Worm (Caenorhabditis elegans) whole organism, L1 larva: Measurements from ENCODE around the gene Y69E1A.4.

Experiments
- C16A3.4 ChIP-seq: fragments of 150-350 bp; optimal IDR thresholded peaks from 2 replicates; lab custom pipeline; 2014; ENCODE audit warnings: missing biosample characterization, missing genetic modification characterization
- F16B12.6 ChIP-seq: fragments of 150-350 bp; optimal IDR thresholded peaks from 2 replicates; lab custom pipeline; 2014; ENCODE audit warnings: missing biosample characterization, missing genetic modification characterization
- ama-1 ChIP-seq: fragments of 150-350 bp; optimal IDR thresholded peaks from 2 replicates; lab custom pipeline; 2014
- blmp-1 ChIP-seq: fragments of 150-350 bp; optimal IDR thresholded peaks from 2 replicates; lab custom pipeline; 2014; ENCODE audit warnings: missing biosample characterization, missing genetic modification characterization
- ceh-63 ChIP-seq: fragments of 200-800 bp; sonication (Bioruptor generic); optimal IDR thresholded peaks from 2 replicates; lab custom pipeline; 2018; ENCODE audit warnings: mild to moderate bottlenecking, missing genetic modification characterization, missing compliant biosample characterization
- ceh-8 ChIP-seq: fragments of 200-800 bp; sonication (Bioruptor generic); optimal IDR thresholded peaks from 2 replicates; lab custom pipeline; 2018; ENCODE audit warnings: mild to moderate bottlenecking, missing genetic modification characterization, moderate library complexity, missing compliant biosample characterization
- ceh-88 ChIP-seq: fragments of 200-800 bp; sonication (Bioruptor generic); IDR thresholded peaks from 2 replicates; pipeline ENCODE4 v1.3.6; 2022; ENCODE audit warnings: missing genetic modification characterization, missing compliant biosample characterization
- ceh-90 ChIP-seq: sonication (generic microtip); optimal IDR thresholded peaks from 2 replicates; lab custom pipeline; 2016; ENCODE audit warnings: missing genetic modification characterization, missing compliant biosample characterization
- dpl-1 ChIP-seq, 3 experiments: fragments of 150-350 bp in 2 of 3; sonication (generic microtip) in 1 of 3; optimal IDR thresholded peaks; 2 replicates each; lab custom pipeline; 2014 to 2017; ENCODE audit warnings: missing biosample characterization in 3 of 3, missing genetic modification characterization in 3 of 3, missing genetic modification reagents in 3 of 3
- dsc-1 ChIP-seq: sonication (generic microtip); optimal IDR thresholded peaks from 2 replicates; lab custom pipeline; 2016; ENCODE audit warnings: mild to moderate bottlenecking, missing genetic modification characterization, missing compliant biosample characterization
- efl-1 ChIP-seq, 4 experiments: fragments of 150-350 bp; optimal IDR thresholded peaks in 3 of 4; peaks in 1 of 4; 1 replicate in 1 of 4; 2 replicates in 3 of 4; lab custom pipeline; 2014; ENCODE audit warnings: missing biosample characterization in 2 of 4, missing genetic modification characterization in 2 of 4, missing genetic modification reagents in 2 of 4
- efl-3 ChIP-seq: fragments of 200-800 bp; sonication (Bioruptor generic); optimal IDR thresholded peaks from 2 replicates; lab custom pipeline; 2018; ENCODE audit warnings: mild to moderate bottlenecking, missing genetic modification characterization, missing compliant biosample characterization
- elt-2 ChIP-seq: sonication (generic microtip); optimal IDR thresholded peaks from 2 replicates; lab custom pipeline; 2016; ENCODE audit warnings: missing genetic modification characterization, mild to moderate bottlenecking, inconsistent platforms, missing compliant biosample characterization, missing genetic modification reagents
- elt-3 ChIP-seq, 6 experiments: fragments of 150-350 bp in 1 of 6; sonication (generic microtip); optimal IDR thresholded peaks; 2 replicates each; lab custom pipeline; 2017 to 2018; ENCODE audit warnings: missing biosample characterization in 6 of 6, missing genetic modification characterization in 6 of 6, inconsistent platforms in 1 of 6
- fkh-4 ChIP-seq: sonication (generic microtip); optimal IDR thresholded peaks from 2 replicates; lab custom pipeline; 2016; ENCODE audit warnings: missing compliant biosample characterization, missing genetic modification characterization, borderline replicate concordance
- fos-1 ChIP-seq: fragments of 150-350 bp; optimal IDR thresholded peaks from 2 replicates; lab custom pipeline; 2014; ENCODE audit warnings: missing biosample characterization, missing genetic modification characterization
- grh-1 ChIP-seq: fragments of 200-800 bp; sonication (Bioruptor generic); IDR thresholded peaks from 2 replicates; pipeline ENCODE4 v1.3.6; 2022; ENCODE audit warnings: missing genetic modification reagents, missing genetic modification characterization, missing compliant biosample characterization
- hlh-17 ChIP-seq: fragments of 200-800 bp; sonication (Bioruptor generic); optimal IDR thresholded peaks from 2 replicates; lab custom pipeline; 2018; ENCODE audit warnings: missing genetic modification characterization, mild to moderate bottlenecking, missing compliant biosample characterization, moderate library complexity, borderline replicate concordance
- irx-1 ChIP-seq: sonication (generic microtip); optimal IDR thresholded peaks from 2 replicates; lab custom pipeline; 2016; ENCODE audit warnings: missing genetic modification characterization, missing compliant biosample characterization
- lin-13 ChIP-seq: fragments of 150-350 bp; optimal IDR thresholded peaks from 2 replicates; lab custom pipeline; 2014; ENCODE audit warnings: missing biosample characterization, missing genetic modification reagents, missing genetic modification characterization
- lin-14 ChIP-seq: fragments of 200-800 bp; sonication (Bioruptor generic); optimal IDR thresholded peaks from 2 replicates; lab custom pipeline; 2018; ENCODE audit warnings: mild to moderate bottlenecking, missing genetic modification characterization, moderate library complexity, missing compliant biosample characterization
- lin-15B ChIP-seq: fragments of 150-350 bp; sonication (generic microtip); optimal IDR thresholded peaks from 3 replicates; lab custom pipeline; 2014; ENCODE audit warnings: missing biosample characterization, missing genetic modification characterization
- lin-35 ChIP-seq, 2 experiments: fragments of 150-350 bp; optimal IDR thresholded peaks; 2 replicates each; lab custom pipeline; 2014; ENCODE audit warnings: missing biosample characterization in 2 of 2, missing genetic modification characterization in 2 of 2, missing genetic modification reagents in 2 of 2
- lsy-2 ChIP-seq, 2 experiments: fragments of 150-350 bp; optimal IDR thresholded peaks; 2 replicates each; lab custom pipeline; 2014; ENCODE audit warnings: missing biosample characterization in 2 of 2, missing genetic modification characterization in 2 of 2
- mdl-1 ChIP-seq, 2 experiments: fragments of 150-350 bp; optimal IDR thresholded peaks; 2 replicates each; lab custom pipeline; 2014 to 2017; ENCODE audit warnings: missing biosample characterization in 2 of 2, missing genetic modification characterization in 2 of 2, inconsistent platforms in 1 of 2
- mef-2 ChIP-seq: fragments of 150-350 bp; optimal IDR thresholded peaks from 2 replicates; lab custom pipeline; 2014; ENCODE audit warnings: missing biosample characterization, missing genetic modification characterization
- mep-1 ChIP-seq: fragments of 150-350 bp; optimal IDR thresholded peaks from 2 replicates; lab custom pipeline; 2014; ENCODE audit warnings: missing biosample characterization, missing genetic modification characterization
- nhr-11 ChIP-seq: fragments of 150-350 bp; optimal IDR thresholded peaks from 2 replicates; lab custom pipeline; 2014; ENCODE audit warnings: missing biosample characterization, missing genetic modification characterization
- nhr-19 ChIP-seq: fragments of 200-800 bp; sonication (Bioruptor generic); conservative IDR thresholded peaks from 2 replicates; pipeline ENCODE4 v1.3.6; 2022; ENCODE audit warnings: missing genetic modification characterization, missing compliant biosample characterization
- nhr-20 ChIP-seq: sonication (generic microtip); optimal IDR thresholded peaks from 2 replicates; lab custom pipeline; 2016; ENCODE audit warnings: mild to moderate bottlenecking, missing genetic modification characterization, missing compliant biosample characterization
- nhr-71 ChIP-seq: sonication (generic microtip); optimal IDR thresholded peaks from 2 replicates; lab custom pipeline; 2016; ENCODE audit warnings: mild to moderate bottlenecking, missing genetic modification characterization, moderate library complexity, missing compliant biosample characterization
- nhr-76 ChIP-seq: sonication (generic microtip); optimal IDR thresholded peaks from 2 replicates; lab custom pipeline; 2017; ENCODE audit warnings: missing biosample characterization, missing genetic modification characterization
- nhr-77 ChIP-seq: fragments of 150-350 bp; optimal IDR thresholded peaks from 2 replicates; lab custom pipeline; 2014; ENCODE audit warnings: missing biosample characterization, missing genetic modification characterization
- nhr-85 ChIP-seq: sonication (generic microtip); peaks from one replicate; lab custom pipeline; 2016; ENCODE audit warnings: missing genetic modification characterization, inconsistent platforms, missing compliant biosample characterization
- pag-3 ChIP-seq: sonication (generic microtip); optimal IDR thresholded peaks from 2 replicates; lab custom pipeline; 2017; ENCODE audit warnings: missing genetic modification characterization, mild to moderate bottlenecking, missing compliant biosample characterization, antibody characterized with exemption, borderline replicate concordance; ENCODE audit not compliant: insufficient read depth
- snpc-4 ChIP-seq: fragments of 150-350 bp; optimal IDR thresholded peaks from 2 replicates; lab custom pipeline; 2014; ENCODE audit warnings: missing biosample characterization, missing genetic modification characterization
- snu-23 ChIP-seq: sonication (generic microtip); optimal IDR thresholded peaks from 2 replicates; lab custom pipeline; 2016; ENCODE audit warnings: missing genetic modification characterization, missing compliant biosample characterization
- sup-37 ChIP-seq: fragments of 200-800 bp; sonication (Bioruptor generic); optimal IDR thresholded peaks from 2 replicates; lab custom pipeline; 2018; ENCODE audit warnings: mild to moderate bottlenecking, missing genetic modification characterization, missing compliant biosample characterization
- tbx-2 ChIP-seq: sonication (generic microtip); optimal IDR thresholded peaks from 2 replicates; lab custom pipeline; 2016; ENCODE audit warnings: missing genetic modification characterization, missing compliant biosample characterization
- unc-30 ChIP-seq: sonication (generic microtip); optimal IDR thresholded peaks from 2 replicates; lab custom pipeline; 2017; ENCODE audit warnings: missing biosample characterization, missing genetic modification characterization
- unc-62 ChIP-seq: fragments of 150-350 bp; optimal IDR thresholded peaks from 2 replicates; lab custom pipeline; 2014; ENCODE audit warnings: missing biosample characterization, missing genetic modification reagents, missing genetic modification characterization
- unc-86 ChIP-seq: sonication (generic microtip); optimal IDR thresholded peaks from 2 replicates; lab custom pipeline; 2016; ENCODE audit warnings: missing genetic modification characterization, missing compliant biosample characterization
- zag-1 ChIP-seq: fragments of 150-350 bp; optimal IDR thresholded peaks from 2 replicates; lab custom pipeline; 2014; ENCODE audit warnings: missing biosample characterization, missing genetic modification characterization
- zip-4 ChIP-seq: fragments of 200-800 bp; sonication (Bioruptor generic); optimal IDR thresholded peaks from 2 replicates; lab custom pipeline; 2018; ENCODE audit warnings: mild to moderate bottlenecking, missing genetic modification characterization, moderate library complexity, missing compliant biosample characterization
- ztf-11 ChIP-seq, 2 experiments: sonication (generic microtip); optimal IDR thresholded peaks; 2 replicates each; lab custom pipeline; 2016 to 2017; ENCODE audit warnings: missing genetic modification characterization in 2 of 2, missing biosample characterization in 1 of 2, missing compliant biosample characterization in 1 of 2

Gene Y69E1A.4

DNA sequence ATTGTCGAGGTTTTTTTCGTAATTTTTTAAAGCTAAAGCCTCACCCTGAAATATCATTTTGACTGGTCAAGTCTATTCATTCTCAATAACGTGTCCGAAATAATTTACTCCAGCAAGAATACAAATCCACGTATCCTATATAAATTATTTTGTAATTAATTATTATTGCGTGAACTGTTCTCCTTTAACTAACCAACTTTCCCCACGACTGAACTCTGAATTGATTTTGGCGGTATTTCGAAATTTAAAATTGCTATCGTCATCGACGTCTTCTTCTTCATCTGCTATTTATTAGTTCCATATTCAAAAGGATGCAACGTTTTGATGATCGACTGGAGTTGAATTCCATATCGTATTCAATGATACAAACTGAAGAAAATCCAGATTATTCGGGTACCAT, 11.3 kb downstream of the Y69E1A.4 start, which contains the start of the genes aqp-3 and Y69E1A.8:
Gene aqp-3 (minus strand): TSS at position 101 of the 400 bp plus-strand sequence.
Gene Y69E1A.8 (plus strand): TSS at position 246 of the 400 bp plus-strand sequence.
- TF ChIP-seq ama-1 (lab: Kevin White, UChicago) (no peak), zag-1 (tag; lab: Kevin White, UChicago) (no peak), unc-30 (tag; lab: Kevin White, UChicago) (no peak), lin-14 (GFP tag; lab: Kevin White, UChicago) (no peak), lin-15B (tag; lab: Kevin White, UChicago) (no peak), snpc-4 (tag; lab: Kevin White, UChicago) (no peak), ceh-90 (tag; lab: Kevin White, UChicago) (no peak), mef-2 (tag; lab: Kevin White, UChicago) (no peak), lin-13 (no peak), irx-1 (no peak), lsy-2 (tag; optimal IDR thresholded peaks at IDR 0.05; lab: Kevin White, UChicago) (no peak), zip-4 (GFP tag; lab: Kevin White, UChicago) (no peak), hlh-17 (no peak)

DNA sequence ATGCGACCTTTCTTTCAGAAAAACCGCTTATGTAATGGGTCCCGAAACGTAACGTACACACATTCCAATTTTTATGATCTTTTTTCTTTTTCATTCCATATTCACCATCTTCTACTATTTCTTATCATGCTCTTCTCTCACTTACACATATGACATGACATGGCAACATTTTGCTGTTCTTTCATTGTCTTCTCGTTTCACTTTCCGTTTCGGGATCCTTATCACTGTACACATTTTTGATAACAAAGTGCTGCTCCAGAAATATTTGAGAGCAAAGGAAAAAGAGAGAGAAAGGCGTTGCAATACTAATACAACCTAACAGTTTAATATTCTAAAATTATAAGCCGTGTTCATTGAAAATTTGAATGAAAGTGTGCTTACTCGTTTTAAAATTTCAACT, 15.3 kb downstream of the Y69E1A.4 start:
- TF ChIP-seq nhr-11 (tag; lab: Kevin White, UChicago), result no peak
- no peak for TF ChIP-seq ama-1 (lab: Kevin White, UChicago)
- TF ChIP-seq nhr-20, result peak; percentile 5
- TF ChIP-seq dsc-1 (tag; lab: Kevin White, UChicago), result no peak
- TF ChIP-seq lin-35 (GFP tag; optimal IDR thresholded peaks at IDR 0.05; lab: Kevin White, UChicago), result peak in 1 of 2 experiments; percentile 45
- TF ChIP-seq blmp-1 (tag; lab: Kevin White, UChicago), result peak; percentile 8
- no peak for TF ChIP-seq lin-15B (tag; lab: Kevin White, UChicago)
- peak; percentile 85 for TF ChIP-seq elt-2 (tag; lab: Kevin White, UChicago)
- TF ChIP-seq lin-14 (GFP tag; lab: Kevin White, UChicago), result no peak
- TF ChIP-seq unc-62 (GFP tag; lab: Kevin White, UChicago), result no peak
- TF ChIP-seq sup-37 (GFP tag; lab: Kevin White, UChicago), result no peak
- no peak for TF ChIP-seq ztf-11 (tag; optimal IDR thresholded peaks at IDR 0.05; lab: Kevin White, UChicago)
- peak; percentile 0 for TF ChIP-seq nhr-71 (tag; lab: Kevin White, UChicago)
- TF ChIP-seq efl-1 (optimal IDR thresholded peaks at IDR 0.05; lab: Kevin White, UChicago), result no peak
- TF ChIP-seq efl-1 (GFP tag; optimal IDR thresholded peaks at IDR 0.05 in 1 of 2; lab: Kevin White, UChicago), result peak in 1 of 2 experiments; percentile 83

DNA sequence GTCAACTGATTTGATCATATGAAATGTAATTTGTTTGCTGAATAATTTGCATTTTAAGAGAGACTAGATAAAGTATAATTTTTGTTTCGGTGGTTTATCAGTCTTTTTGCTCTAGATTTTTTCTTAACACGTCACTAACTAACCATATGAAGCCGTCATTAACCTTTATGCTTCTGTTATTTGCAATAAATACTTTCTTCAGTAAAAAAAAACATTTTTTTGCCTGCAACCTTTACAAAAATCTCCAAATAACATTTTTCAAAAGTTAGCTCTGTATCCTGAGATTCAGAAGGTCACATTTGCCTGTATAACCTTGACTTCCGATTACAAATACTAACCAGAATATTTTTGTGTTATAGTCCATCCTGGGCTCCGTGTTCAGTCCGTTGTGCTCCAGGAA, 15.7 kb downstream of the Y69E1A.4 start:
- TF ChIP-seq sup-37 (GFP tag; lab: Kevin White, UChicago), result no peak
- no peak for TF ChIP-seq fkh-4 (tag; lab: Kevin White, UChicago)
- TF ChIP-seq dpl-1 (GFP tag; optimal IDR thresholded peaks at IDR 0.05; lab: Kevin White, UChicago), result no peak
- no peak for TF ChIP-seq efl-3 (GFP tag; lab: Kevin White, UChicago)
- no peak for TF ChIP-seq nhr-77 (tag; lab: Kevin White, UChicago)
- TF ChIP-seq lsy-2 (tag; optimal IDR thresholded peaks at IDR 0.05; lab: Kevin White, UChicago), result no peak
- no peak for TF ChIP-seq grh-1 (GFP tag; lab: Robert Waterston, UW)
- no peak for TF ChIP-seq pag-3 (tag; lab: Kevin White, UChicago)

DNA sequence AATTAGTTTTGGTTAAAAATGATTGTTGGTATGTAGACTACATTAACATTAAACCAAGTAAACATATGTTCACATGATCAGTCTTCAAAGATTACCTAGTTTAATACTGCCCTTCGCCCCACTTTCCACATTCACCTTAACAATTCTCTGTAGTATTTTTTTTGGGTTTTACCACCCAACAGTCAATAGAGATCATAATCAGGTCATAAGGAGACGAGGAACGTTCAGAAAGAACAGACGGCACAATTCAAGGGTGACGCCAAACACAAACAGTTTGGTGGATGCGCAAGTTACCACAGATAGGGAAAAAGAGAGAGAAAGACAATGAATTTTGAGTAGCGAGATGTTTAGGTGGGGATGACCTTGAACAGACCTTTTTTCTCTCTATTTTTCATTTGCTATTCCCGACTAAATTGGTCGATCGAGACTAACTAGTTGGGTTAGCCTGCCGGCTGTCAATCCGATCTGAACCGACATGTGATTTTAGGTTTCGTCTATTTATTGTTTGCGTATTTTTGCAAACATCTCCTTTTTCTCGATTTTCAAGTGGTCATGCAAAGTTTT, 16.7 kb downstream of the Y69E1A.4 start:
- no peak for TF ChIP-seq ceh-90 (tag; lab: Kevin White, UChicago)
- TF ChIP-seq F16B12.6 (tag; lab: Kevin White, UChicago), result no peak
- TF ChIP-seq nhr-19 (GFP tag; lab: Robert Waterston, UW), result peak; percentile 20
- peak; percentile 81 for TF ChIP-seq snu-23 (GFP tag; lab: Kevin White, UChicago)
- TF ChIP-seq ceh-63 (GFP tag; lab: Kevin White, UChicago), result no peak
- TF ChIP-seq ceh-88 (GFP tag; lab: Robert Waterston, UW), result no peak
- no peak for TF ChIP-seq fos-1 (tag; lab: Kevin White, UChicago)
- peak; percentile 44 for TF ChIP-seq tbx-2 (tag; lab: Kevin White, UChicago)
- TF ChIP-seq hlh-17, result no peak
- TF ChIP-seq C16A3.4 (tag; lab: Kevin White, UChicago), result peak; percentile 14
- TF ChIP-seq nhr-76 (tag; lab: Kevin White, UChicago), result no peak
- peak; percentile 2 for TF ChIP-seq mep-1 (tag; lab: Kevin White, UChicago)
- peak; percentile 98 for TF ChIP-seq nhr-85 (tag; lab: Kevin White, UChicago)
- TF ChIP-seq unc-86 (tag; lab: Kevin White, UChicago), result no peak
- TF ChIP-seq elt-3 (tag; optimal IDR thresholded peaks at IDR 0.05; lab: Kevin White, UChicago), result peak in 5 of 6 experiments; percentile 14 to 73 (median 43)
- TF ChIP-seq ceh-8, result no peak
- TF ChIP-seq dpl-1 (GFP tag; optimal IDR thresholded peaks at IDR 0.05; lab: Kevin White, UChicago), result peak in 1 of 3 experiments; percentile 35
- TF ChIP-seq lin-35 (GFP tag; optimal IDR thresholded peaks at IDR 0.05; lab: Kevin White, UChicago), result peak; percentile 12 to 53
- TF ChIP-seq mdl-1 (tag; optimal IDR thresholded peaks at IDR 0.05; lab: Kevin White, UChicago), result peak in 1 of 2 experiments; percentile 68
- peak; percentile 64 for TF ChIP-seq nhr-71 (tag; lab: Kevin White, UChicago)
